Worm (Caenorhabditis elegans) whole organism, mixed stage, embryonic: Measurements from ENCODE around the gene lin-56.

ENCODE experiments used
- ces-1 ChIP-seq: fragments of 150-350 bp; optimal IDR thresholded peaks from 2 replicates; lab custom pipeline; 2014; ENCODE audit warnings: missing biosample characterization, missing genetic modification reagents, missing genetic modification characterization
- lin-13 ChIP-seq: fragments of 150-350 bp; optimal IDR thresholded peaks from 2 replicates; lab custom pipeline; 2014; ENCODE audit warnings: missing biosample characterization, missing genetic modification characterization
- lsy-2 ChIP-seq: fragments of 150-350 bp; optimal IDR thresholded peaks from 2 replicates; lab custom pipeline; 2014; ENCODE audit warnings: missing biosample characterization, missing genetic modification characterization
- nhr-237 ChIP-seq: fragments of 150-350 bp; optimal IDR thresholded peaks from 2 replicates; lab custom pipeline; 2014; ENCODE audit warnings: missing biosample characterization, missing genetic modification characterization
- nhr-28 ChIP-seq: fragments of 150-350 bp; optimal IDR thresholded peaks from 2 replicates; lab custom pipeline; 2014; ENCODE audit warnings: missing biosample characterization, missing genetic modification characterization
- nhr-76 ChIP-seq: sonication (generic microtip); optimal IDR thresholded peaks from 2 replicates; lab custom pipeline; 2017; ENCODE audit warnings: missing biosample characterization, missing genetic modification characterization
- pha-4 ChIP-seq: fragments of 150-350 bp; optimal IDR thresholded peaks from 2 replicates; lab custom pipeline; 2018; ENCODE audit warnings: missing biosample characterization, missing genetic modification reagents, missing genetic modification characterization
- snpc-4 ChIP-seq: fragments of 150-350 bp; optimal IDR thresholded peaks from 2 replicates; lab custom pipeline; 2014; ENCODE audit warnings: missing biosample characterization, missing genetic modification characterization
- sptf-1 ChIP-seq: sonication (generic microtip); optimal IDR thresholded peaks from 2 replicates; lab custom pipeline; 2017; ENCODE audit warnings: mild to moderate bottlenecking, missing genetic modification characterization, moderate library complexity, missing compliant biosample characterization
- tbx-8 ChIP-seq: fragments of 200-800 bp; sonication (Bioruptor generic); optimal IDR thresholded peaks from 2 replicates; lab custom pipeline; 2018; ENCODE audit warnings: mild to moderate bottlenecking, missing genetic modification characterization, moderate library complexity, missing compliant biosample characterization
- unc-39 ChIP-seq: fragments of 150-350 bp; optimal IDR thresholded peaks from 2 replicates; lab custom pipeline; 2014; ENCODE audit warnings: missing biosample characterization, missing genetic modification characterization
- unc-62 ChIP-seq: fragments of 150-350 bp; optimal IDR thresholded peaks from 2 replicates; lab custom pipeline; 2014; ENCODE audit warnings: missing biosample characterization, missing genetic modification reagents, missing genetic modification characterization

DNA sequence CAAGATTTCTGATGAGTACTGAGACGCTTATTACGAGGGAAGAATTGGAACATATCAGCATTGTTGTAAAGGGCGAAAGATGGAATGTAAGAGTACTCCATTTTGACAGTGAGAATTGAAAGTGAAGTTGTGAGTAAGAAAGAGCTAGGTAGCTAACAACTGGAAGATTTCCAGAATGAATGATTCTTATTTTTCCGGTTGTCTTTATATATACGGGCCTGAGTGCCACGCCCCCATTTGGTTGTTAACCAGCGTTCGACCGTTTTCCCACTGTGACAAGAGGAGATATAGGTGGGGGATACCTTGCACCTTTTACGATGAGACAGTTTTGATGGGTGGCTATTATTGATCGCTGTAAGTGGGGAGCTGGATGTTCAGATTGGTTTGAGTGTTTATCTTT lies 21.4 kb downstream of the lin-56 start, which contains the start of gene ZK666.1:
- TF ChIP-seq lsy-2 (tag; lab: Kevin White, UChicago), result no peak
- no peak for TF ChIP-seq sptf-1
- no peak for TF ChIP-seq ces-1 (GFP tag; lab: Kevin White, UChicago)
- no peak for TF ChIP-seq tbx-8
- no peak for TF ChIP-seq snpc-4 (tag; lab: Kevin White, UChicago)
- no peak for TF ChIP-seq unc-62 (GFP tag; lab: Kevin White, UChicago)
- no peak for TF ChIP-seq nhr-28 (tag; lab: Kevin White, UChicago)
- TF ChIP-seq unc-39, result no peak
- no peak for TF ChIP-seq nhr-76 (tag; lab: Kevin White, UChicago)
- no peak for TF ChIP-seq pha-4 (tag; lab: Kevin White, UChicago)
- TF ChIP-seq lin-13, result no peak
- no peak for TF ChIP-seq nhr-237 (tag; lab: Kevin White, UChicago)
